Worm (Caenorhabditis elegans) whole organism, L2 larva: ENCODE data around the gene R151.1.

Source experiments
- C34F6.9 ChIP-seq: fragments of 150-350 bp; optimal IDR thresholded peaks from 2 replicates; lab custom pipeline; 2014; ENCODE audit warnings: missing biosample characterization, missing genetic modification characterization
- F13H6.1 ChIP-seq: sonication (generic microtip); optimal IDR thresholded peaks from 2 replicates; lab custom pipeline; 2016; ENCODE audit warnings: missing genetic modification characterization, missing compliant biosample characterization
- R02D3.7 ChIP-seq: fragments of 150-350 bp; optimal IDR thresholded peaks from 2 replicates; lab custom pipeline; 2014; ENCODE audit warnings: missing biosample characterization, missing genetic modification characterization
- Y55F3AM.14 ChIP-seq: fragments of 200-800 bp; sonication (Bioruptor generic); optimal IDR thresholded peaks from 2 replicates; lab custom pipeline; 2018; ENCODE audit warnings: mild to moderate bottlenecking, missing genetic modification characterization, missing compliant biosample characterization
- alr-1 ChIP-seq: fragments of 150-350 bp; optimal IDR thresholded peaks from 2 replicates; lab custom pipeline; 2014; ENCODE audit warnings: missing biosample characterization, missing genetic modification characterization
- aly-2 ChIP-seq: fragments of 150-350 bp; optimal IDR thresholded peaks from 2 replicates; lab custom pipeline; 2014; ENCODE audit warnings: missing biosample characterization, missing genetic modification characterization
- ama-1 ChIP-seq: fragments of 150-350 bp; optimal IDR thresholded peaks from 2 replicates; lab custom pipeline; 2018; ENCODE audit warnings: inconsistent platforms
- blmp-1 ChIP-seq: sonication (generic microtip); optimal IDR thresholded peaks from 2 replicates; lab custom pipeline; 2017; ENCODE audit warnings: missing genetic modification characterization, mild to moderate bottlenecking, missing compliant biosample characterization, antibody characterized with exemption, moderate library complexity; ENCODE audit not compliant: insufficient read depth
- ceh-16 ChIP-seq: fragments of 150-350 bp; optimal IDR thresholded peaks from 2 replicates; lab custom pipeline; 2014; ENCODE audit warnings: missing biosample characterization, missing genetic modification characterization
- crh-2 ChIP-seq: sonication (generic microtip); optimal IDR thresholded peaks from 2 replicates; lab custom pipeline; 2017; ENCODE audit warnings: missing biosample characterization, missing genetic modification characterization
- egl-27 ChIP-seq: sonication (generic microtip); optimal IDR thresholded peaks from 3 replicates; lab custom pipeline; 2017; ENCODE audit warnings: missing biosample characterization, missing genetic modification reagents, missing genetic modification characterization
- elt-1 ChIP-seq: fragments of 150-350 bp; optimal IDR thresholded peaks from 2 replicates; lab custom pipeline; 2014; ENCODE audit warnings: missing biosample characterization, missing genetic modification characterization
- elt-3 ChIP-seq: sonication (generic microtip); optimal IDR thresholded peaks from 2 replicates; lab custom pipeline; 2017; ENCODE audit warnings: missing biosample characterization, missing genetic modification characterization
- fos-1 ChIP-seq: fragments of 150-350 bp; optimal IDR thresholded peaks from 2 replicates; lab custom pipeline; 2014; ENCODE audit warnings: missing biosample characterization, missing genetic modification characterization
- gmeb-1 ChIP-seq: fragments of 150-350 bp; optimal IDR thresholded peaks from 2 replicates; lab custom pipeline; 2014; ENCODE audit warnings: missing biosample characterization, missing genetic modification characterization
- lin-11 ChIP-seq: fragments of 150-350 bp; sonication (generic microtip); optimal IDR thresholded peaks from 2 replicates; lab custom pipeline; 2014; ENCODE audit warnings: missing biosample characterization, missing genetic modification characterization, inconsistent platforms, mixed read lengths
- lin-13 ChIP-seq: fragments of 150-350 bp; optimal IDR thresholded peaks from 2 replicates; lab custom pipeline; 2014; ENCODE audit warnings: missing biosample characterization, missing genetic modification reagents, missing genetic modification characterization
- lin-39 ChIP-seq: fragments of 150-350 bp; optimal IDR thresholded peaks from 2 replicates; lab custom pipeline; 2014; ENCODE audit warnings: missing biosample characterization, missing genetic modification reagents, missing genetic modification characterization
- lsy-2 ChIP-seq, 2 experiments: fragments of 150-350 bp in 1 of 2; sonication (generic microtip) in 1 of 2; optimal IDR thresholded peaks; 2 replicates each; lab custom pipeline; 2014 to 2017; ENCODE audit warnings: missing biosample characterization in 2 of 2, missing genetic modification characterization in 2 of 2
- mbf-1 ChIP-seq: sonication (generic microtip); optimal IDR thresholded peaks from 2 replicates; lab custom pipeline; 2017; ENCODE audit warnings: missing biosample characterization, missing genetic modification characterization
- mdl-1 ChIP-seq, 2 experiments: fragments of 150-350 bp in 1 of 2; sonication (generic microtip) in 1 of 2; optimal IDR thresholded peaks; 2 replicates each; lab custom pipeline; 2017; ENCODE audit warnings: missing biosample characterization in 2 of 2, missing genetic modification characterization in 2 of 2
- nhr-10 ChIP-seq: sonication (generic microtip); optimal IDR thresholded peaks from 2 replicates; lab custom pipeline; 2017; ENCODE audit warnings: missing biosample characterization, missing genetic modification characterization
- nhr-12 ChIP-seq: fragments of 150-350 bp; optimal IDR thresholded peaks from 2 replicates; lab custom pipeline; 2014; ENCODE audit warnings: missing biosample characterization, missing genetic modification characterization
- nhr-129 ChIP-seq: fragments of 150-350 bp; optimal IDR thresholded peaks from 2 replicates; lab custom pipeline; 2014; ENCODE audit warnings: missing biosample characterization, missing genetic modification characterization
- nhr-21 ChIP-seq: fragments of 150-350 bp; optimal IDR thresholded peaks from 2 replicates; lab custom pipeline; 2014; ENCODE audit warnings: missing biosample characterization, missing genetic modification characterization
- nhr-23 ChIP-seq: fragments of 150-350 bp; optimal IDR thresholded peaks from 2 replicates; lab custom pipeline; 2014; ENCODE audit warnings: missing biosample characterization, missing genetic modification reagents, missing genetic modification characterization
- nhr-237 ChIP-seq: fragments of 150-350 bp; optimal IDR thresholded peaks from 2 replicates; lab custom pipeline; 2014; ENCODE audit warnings: missing biosample characterization, missing genetic modification characterization
- nhr-25 ChIP-seq: fragments of 150-350 bp; sonication (generic microtip); optimal IDR thresholded peaks from 3 replicates; lab custom pipeline; 2014; ENCODE audit warnings: missing biosample characterization, missing genetic modification characterization
- nhr-6 ChIP-seq: fragments of 150-350 bp; optimal IDR thresholded peaks from 2 replicates; lab custom pipeline; 2014; ENCODE audit warnings: missing biosample characterization, missing genetic modification characterization
- nhr-77 ChIP-seq: fragments of 150-350 bp; optimal IDR thresholded peaks from 2 replicates; lab custom pipeline; 2014; ENCODE audit warnings: missing biosample characterization, missing genetic modification characterization
- sem-4 ChIP-seq: fragments of 150-350 bp; optimal IDR thresholded peaks from 2 replicates; lab custom pipeline; 2014; ENCODE audit warnings: missing biosample characterization, missing genetic modification reagents, missing genetic modification characterization
- skn-1 ChIP-seq: sonication (generic microtip); optimal IDR thresholded peaks from 2 replicates; lab custom pipeline; 2017; ENCODE audit warnings: missing biosample characterization, missing genetic modification characterization
- sma-3 ChIP-seq: sonication (generic microtip); optimal IDR thresholded peaks from 2 replicates; lab custom pipeline; 2016; ENCODE audit warnings: missing genetic modification reagents, missing genetic modification characterization, missing compliant biosample characterization
- sma-9 ChIP-seq, 2 experiments: fragments of 150-350 bp in 1 of 2; sonication (generic microtip) in 1 of 2; optimal IDR thresholded peaks; 2 replicates each; lab custom pipeline; 2014 to 2016; ENCODE audit warnings: missing genetic modification characterization in 2 of 2, mild to moderate bottlenecking in 1 of 2, missing biosample characterization in 1 of 2, missing compliant biosample characterization in 1 of 2, missing genetic modification reagents in 1 of 2, moderate library complexity in 1 of 2
- snpc-4 ChIP-seq: fragments of 150-350 bp; optimal IDR thresholded peaks from 2 replicates; lab custom pipeline; 2014; ENCODE audit warnings: missing biosample characterization, missing genetic modification characterization
- unc-39 ChIP-seq: fragments of 150-350 bp; optimal IDR thresholded peaks from 2 replicates; lab custom pipeline; 2014; ENCODE audit warnings: missing biosample characterization, missing genetic modification characterization
- unc-55 ChIP-seq: fragments of 150-350 bp; sonication (generic microtip); optimal IDR thresholded peaks from 3 replicates; lab custom pipeline; 2014; ENCODE audit warnings: missing biosample characterization, missing genetic modification reagents, missing genetic modification characterization
- unc-62 ChIP-seq: fragments of 150-350 bp; optimal IDR thresholded peaks from 2 replicates; lab custom pipeline; 2014; ENCODE audit warnings: missing biosample characterization, missing genetic modification reagents, missing genetic modification characterization
- zag-1 ChIP-seq: fragments of 150-350 bp; optimal IDR thresholded peaks from 2 replicates; lab custom pipeline; 2014; ENCODE audit warnings: missing biosample characterization, missing genetic modification characterization
- ztf-4 ChIP-seq: fragments of 150-350 bp; optimal IDR thresholded peaks from 2 replicates; lab custom pipeline; 2014; ENCODE audit warnings: missing biosample characterization, missing genetic modification characterization

Gene R151.1

DNA sequence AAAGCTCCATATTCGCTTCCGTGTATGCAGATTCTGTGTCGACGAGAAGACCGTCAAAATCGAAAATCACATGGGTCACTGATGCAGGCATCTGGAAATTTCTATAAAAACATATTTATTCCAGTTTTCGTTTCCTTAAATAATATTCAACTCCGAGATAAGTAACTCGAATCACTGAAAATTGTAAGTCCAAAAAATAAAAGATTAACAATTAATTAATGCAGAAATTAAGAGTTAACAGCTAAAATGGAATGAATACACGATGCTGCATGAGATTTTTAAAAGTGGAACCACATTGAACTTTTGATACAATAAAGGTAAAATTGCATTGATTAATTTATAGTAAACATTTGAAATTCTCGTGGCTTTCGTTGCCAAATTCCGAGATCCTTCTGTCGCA, 14.5 kb downstream of the R151.1 start, which contains the start of gene R151.10:
Gene R151.10 (minus strand): TSS at position 101 of the 400 bp plus-strand sequence.
- no peak for TF ChIP-seq R02D3.7 (tag; lab: Kevin White, UChicago)
- no peak for TF ChIP-seq lin-11 (tag; lab: Kevin White, UChicago)
- no peak for TF ChIP-seq Y55F3AM.14 (GFP tag; lab: Kevin White, UChicago)
- TF ChIP-seq unc-39 = no peak
- no peak for TF ChIP-seq ama-1 (lab: Kevin White, UChicago)
- no peak for TF ChIP-seq lin-39 (tag; lab: Kevin White, UChicago)
- no peak for TF ChIP-seq nhr-23
- no peak for TF ChIP-seq alr-1 (tag; lab: Kevin White, UChicago)
- no peak for TF ChIP-seq unc-62 (GFP tag; lab: Kevin White, UChicago)
- TF ChIP-seq gmeb-1 = no peak
- no peak for TF ChIP-seq lin-13 (GFP tag; lab: Kevin White, UChicago)
- no peak for TF ChIP-seq crh-2
- no peak for TF ChIP-seq egl-27 (tag; lab: Kevin White, UChicago)
- no peak for TF ChIP-seq aly-2 (tag; lab: Kevin White, UChicago)
- no peak for TF ChIP-seq nhr-12 (tag; lab: Kevin White, UChicago)
- TF ChIP-seq blmp-1 (tag; lab: Kevin White, UChicago) = no peak
- no peak for TF ChIP-seq sem-4
- TF ChIP-seq C34F6.9 (tag; lab: Kevin White, UChicago) = no peak

DNA sequence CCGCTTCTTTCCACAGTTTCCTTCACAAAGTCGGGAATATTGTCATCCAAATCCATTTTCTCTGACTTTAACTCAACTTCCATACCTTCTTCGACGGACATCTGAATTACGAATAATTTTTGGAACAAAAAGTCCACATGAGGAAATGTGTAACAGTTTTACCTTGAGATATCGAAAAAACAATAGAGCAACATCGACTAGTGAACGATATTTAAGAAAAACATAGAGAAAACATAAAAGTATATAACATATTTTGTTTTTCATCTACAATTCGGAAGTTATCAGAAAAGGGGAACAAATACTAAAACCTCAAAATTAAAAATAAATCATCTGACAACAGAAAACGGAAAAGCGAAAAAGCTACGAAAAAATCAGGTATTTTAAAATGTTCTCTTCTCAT, 16.5 kb downstream of the R151.1 start, which contains the start of gene adr-2:
Gene adr-2 (minus strand): TSS at position 101 of the 400 bp plus-strand sequence.
- TF ChIP-seq ceh-16 (tag; lab: Kevin White, UChicago) (no peak), ama-1 (lab: Kevin White, UChicago) (no peak), nhr-12 (tag; lab: Kevin White, UChicago) (no peak)
- TF ChIP-seq, all 48 proteins: peak for 0

DNA sequence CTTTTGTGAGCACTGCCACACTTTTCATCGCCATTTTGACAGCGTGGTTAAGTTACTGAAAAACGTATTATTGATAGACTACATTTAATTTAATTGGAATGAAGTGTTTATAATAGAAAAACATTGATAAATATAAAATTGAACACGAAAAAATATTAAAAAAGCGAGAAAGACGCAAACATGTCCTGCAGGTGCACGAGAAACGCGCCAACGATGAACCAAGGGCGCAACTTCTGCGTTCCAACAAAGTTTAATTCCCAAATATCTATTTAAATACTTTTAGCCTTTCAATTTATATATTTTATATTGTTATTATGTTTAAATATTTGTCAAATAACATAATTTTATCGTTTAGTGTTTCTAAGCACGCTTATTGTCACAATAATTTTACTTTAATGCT, 17.8 kb downstream of the R151.1 start, which contains the start of gene ndus-8:
Gene ndus-8 (minus strand): TSS at position 55 of the 400 bp plus-strand sequence.
- TF ChIP-seq sma-3 (GFP tag; lab: Kevin White, UChicago) = peak; percentile 58
- TF ChIP-seq F13H6.1 = peak; percentile 40
- peak; percentile 67 for TF ChIP-seq crh-2
- no peak for TF ChIP-seq R02D3.7 (tag; lab: Kevin White, UChicago)
- peak; percentile 54 for TF ChIP-seq lin-11 (tag; lab: Kevin White, UChicago)
- TF ChIP-seq egl-27 (tag; lab: Kevin White, UChicago) = peak; percentile 59
- peak; percentile 74 for TF ChIP-seq snpc-4 (tag; lab: Kevin White, UChicago)
- no peak for TF ChIP-seq nhr-77 (tag; lab: Kevin White, UChicago)
- no peak for TF ChIP-seq unc-55 (GFP tag; lab: Kevin White, UChicago)
- peak; percentile 59 for TF ChIP-seq ztf-4
- no peak for TF ChIP-seq elt-3 (tag; lab: Kevin White, UChicago)
- no peak for TF ChIP-seq aly-2 (tag; lab: Kevin White, UChicago)
- peak; percentile 60 for TF ChIP-seq lin-13 (GFP tag; lab: Kevin White, UChicago)
- peak; percentile 61 to 86 for TF ChIP-seq lsy-2 (tag; optimal IDR thresholded peaks at IDR 0.05; lab: Kevin White, UChicago)
- TF ChIP-seq fos-1 (tag; lab: Kevin White, UChicago) = peak; percentile 7
- TF ChIP-seq nhr-237 (tag; lab: Kevin White, UChicago) = no peak
- no peak for TF ChIP-seq unc-62 (GFP tag; lab: Kevin White, UChicago)
- peak; percentile 86 for TF ChIP-seq sma-9 (GFP tag; optimal IDR thresholded peaks at IDR 0.05; lab: Kevin White, UChicago)
- no peak for TF ChIP-seq sma-9 (tag; optimal IDR thresholded peaks at IDR 0.05; lab: Kevin White, UChicago)
- TF ChIP-seq mbf-1 = no peak
- no peak for TF ChIP-seq mdl-1 (tag; optimal IDR thresholded peaks at IDR 0.05; lab: Kevin White, UChicago)
- TF ChIP-seq nhr-25 = peak; percentile 69
- TF ChIP-seq zag-1 (tag; lab: Kevin White, UChicago) = no peak
- no peak for TF ChIP-seq skn-1 (tag; lab: Kevin White, UChicago)
- TF ChIP-seq sem-4 = peak; percentile 36
- TF ChIP-seq elt-1 (tag; lab: Kevin White, UChicago) = no peak
- TF ChIP-seq nhr-129 (tag; lab: Kevin White, UChicago) = peak; percentile 43
- TF ChIP-seq nhr-6 = peak; percentile 32
- TF ChIP-seq nhr-21 (tag; lab: Kevin White, UChicago) = peak; percentile 54
- TF ChIP-seq gmeb-1 = peak; percentile 75
- no peak for TF ChIP-seq nhr-10 (tag; lab: Kevin White, UChicago)
- TF ChIP-seq C34F6.9 (tag; lab: Kevin White, UChicago) = peak; percentile 79
